Fruit fly (Drosophila melanogaster) whole organism, embryonic: Measurements from ENCODE around the gene sky.
A peak's percentile ranks its signal among the peaks of the same experiment; 100 is the strongest.

Experiments
- Atf3 ChIP-seq: fragments of 200-800 bp; sonication (Bioruptor generic); optimal IDR thresholded peaks from 3 replicates; lab custom pipeline; 2016; ENCODE audit warnings: missing biosample characterization, missing genetic modification characterization
- CG10654 ChIP-seq: fragments of 200-800 bp; sonication (Bioruptor generic); optimal IDR thresholded peaks from 2 replicates; lab custom pipeline; 2016; ENCODE audit warnings: missing biosample characterization, missing genetic modification characterization
- CG11093 ChIP-seq: fragments of 200-800 bp; sonication (Bioruptor generic); IDR thresholded peaks from 3 replicates; pipeline ENCODE4 v1.3.6; 2022; ENCODE audit warnings: missing biosample characterization, missing genetic modification characterization
- CG11723 ChIP-seq: fragments of 200-800 bp; sonication (Bioruptor generic); optimal IDR thresholded peaks from 2 replicates; lab custom pipeline; 2017; ENCODE audit warnings: missing biosample characterization, mild to moderate bottlenecking, missing genetic modification characterization
- CG13424 ChIP-seq: fragments of 200-800 bp; sonication (Bioruptor generic); optimal IDR thresholded peaks from 2 replicates; lab custom pipeline; 2019; ENCODE audit warnings: missing biosample characterization, mild to moderate bottlenecking, missing genetic modification characterization, moderate library complexity
- CG13894 ChIP-seq: fragments of 200-800 bp; sonication (Bioruptor generic); optimal IDR thresholded peaks from 3 replicates; lab custom pipeline; 2018; ENCODE audit warnings: missing biosample characterization, mild to moderate bottlenecking, missing genetic modification characterization, moderate library complexity
- CG16813 ChIP-seq: fragments of 200-800 bp; sonication (Bioruptor generic); IDR thresholded peaks from 3 replicates; pipeline ENCODE4 v1.3.6; 2022; ENCODE audit warnings: missing biosample characterization, missing genetic modification characterization; ENCODE audit not compliant: partially characterized antibody
- CG16815 ChIP-seq: fragments of 200-800 bp; sonication (Bioruptor generic); optimal IDR thresholded peaks from 3 replicates; lab custom pipeline; 2017; ENCODE audit warnings: missing biosample characterization, mild to moderate bottlenecking, missing genetic modification characterization
- CG17568 ChIP-seq: fragments of 200-800 bp; sonication (Bioruptor generic); optimal IDR thresholded peaks from 2 replicates; lab custom pipeline; 2018; ENCODE audit warnings: missing biosample characterization, mild to moderate bottlenecking, missing genetic modification characterization, moderate library complexity
- CG17912 ChIP-seq: fragments of 200-800 bp; sonication (Bioruptor generic); optimal IDR thresholded peaks from 2 replicates; lab custom pipeline; 2018; ENCODE audit warnings: missing biosample characterization, mild to moderate bottlenecking, missing genetic modification characterization
- CG32532 ChIP-seq: fragments of 200-800 bp; sonication (Bioruptor generic); IDR thresholded peaks from 2 replicates; pipeline ENCODE4 v1.3.6; 2022; ENCODE audit warnings: missing biosample characterization, missing genetic modification characterization
- CG33213 ChIP-seq: fragments of 200-800 bp; sonication (Bioruptor generic); optimal IDR thresholded peaks from 3 replicates; lab custom pipeline; 2016; ENCODE audit warnings: missing biosample characterization, missing genetic modification characterization
- CG34376 ChIP-seq: fragments of 200-800 bp; sonication (Bioruptor generic); optimal IDR thresholded peaks from 2 replicates; lab custom pipeline; 2018; ENCODE audit warnings: missing biosample characterization, mild to moderate bottlenecking, missing genetic modification characterization
- CG4617 ChIP-seq: fragments of 200-800 bp; sonication (Bioruptor generic); optimal IDR thresholded peaks from 3 replicates; lab custom pipeline; 2016; ENCODE audit warnings: missing biosample characterization, missing genetic modification characterization, borderline replicate concordance
- CG4730 ChIP-seq: fragments of 200-800 bp; sonication (Bioruptor generic); IDR thresholded peaks from 2 replicates; pipeline ENCODE4 v1.3.6; 2022; ENCODE audit warnings: missing biosample characterization, missing genetic modification characterization
- CG4854 ChIP-seq: fragments of 200-800 bp; sonication (Bioruptor generic); optimal IDR thresholded peaks from 2 replicates; lab custom pipeline; 2016; ENCODE audit warnings: missing biosample characterization, missing genetic modification characterization, inconsistent platforms
- CG6689 ChIP-seq: fragments of 200-800 bp; sonication (Bioruptor generic); IDR thresholded peaks from 2 replicates; pipeline ENCODE4 v1.3.6; 2022; ENCODE audit warnings: missing biosample characterization, missing genetic modification characterization
- CG6791 ChIP-seq: fragments of 200-800 bp; sonication (Bioruptor generic); IDR thresholded peaks from 3 replicates; pipeline ENCODE4 v1.3.6; 2022; ENCODE audit warnings: missing biosample characterization, missing genetic modification characterization; ENCODE audit not compliant: partially characterized antibody
- CG8359 ChIP-seq: fragments of 200-800 bp; sonication (Bioruptor generic); optimal IDR thresholded peaks from 2 replicates; lab custom pipeline; 2017; ENCODE audit warnings: missing biosample characterization, mild to moderate bottlenecking, missing genetic modification characterization, borderline replicate concordance
- CoRest ChIP-seq: fragments of 200-800 bp; sonication (Bioruptor generic); optimal IDR thresholded peaks from 3 replicates; lab custom pipeline; 2018; ENCODE audit warnings: missing biosample characterization, mild to moderate bottlenecking, missing genetic modification characterization, moderate library complexity
- Deaf1 ChIP-seq: fragments of 200-800 bp; optimal IDR thresholded peaks from 3 replicates; lab custom pipeline; 2019; ENCODE audit warnings: missing biosample characterization, mild to moderate bottlenecking, missing genetic modification characterization, moderate library complexity
- Dll ChIP-seq: fragments of 200-800 bp; sonication (Bioruptor generic); IDR thresholded peaks from 4 replicates; pipeline ENCODE4 v1.3.6; 2022; ENCODE audit warnings: missing biosample characterization, missing genetic modification characterization; ENCODE audit not compliant: partially characterized antibody
- ERR ChIP-seq: fragments of 200-800 bp; sonication (Bioruptor generic); optimal IDR thresholded peaks from 2 replicates; lab custom pipeline; 2016; ENCODE audit warnings: missing biosample characterization, missing genetic modification characterization
- HHEX ChIP-seq: fragments of 200-800 bp; sonication (Bioruptor generic); optimal IDR thresholded peaks from 3 replicates; lab custom pipeline; 2017; ENCODE audit warnings: missing biosample characterization, mild to moderate bottlenecking, missing genetic modification characterization, missing genetic modification reagents
- Hmx ChIP-seq: fragments of 200-800 bp; sonication (Bioruptor generic); optimal IDR thresholded peaks from 2 replicates; lab custom pipeline; 2016; ENCODE audit warnings: missing biosample characterization, missing genetic modification characterization
- Hr39 ChIP-seq: fragments of >200 bp; optimal IDR thresholded peaks from 2 replicates; lab custom pipeline; 2017
- Hsf ChIP-seq: fragments of 200-800 bp; sonication (Bioruptor generic); optimal IDR thresholded peaks from 3 replicates; lab custom pipeline; 2016; ENCODE audit warnings: missing biosample characterization, missing genetic modification characterization
- Lpt ChIP-seq: fragments of >200 bp; optimal IDR thresholded peaks from 2 replicates; lab custom pipeline; 2018; ENCODE audit warnings: missing biosample characterization, missing genetic modification characterization
- Myb ChIP-seq: fragments of 200-800 bp; sonication (Bioruptor generic); optimal IDR thresholded peaks from 2 replicates; lab custom pipeline; 2016; ENCODE audit warnings: missing biosample characterization, missing genetic modification characterization
- Nf-YA ChIP-seq: fragments of 200-800 bp; sonication (Bioruptor generic); IDR thresholded peaks from 2 replicates; pipeline ENCODE4 v1.3.6; 2022; ENCODE audit warnings: missing biosample characterization, missing genetic modification characterization
- Nf-YC ChIP-seq: fragments of 200-800 bp; optimal IDR thresholded peaks from 3 replicates; lab custom pipeline; 2019; ENCODE audit warnings: missing biosample characterization, mild to moderate bottlenecking, missing genetic modification characterization, moderate library complexity
- Optix ChIP-seq: fragments of 200-800 bp; sonication (Bioruptor generic); IDR thresholded peaks from 3 replicates; pipeline ENCODE4 v1.3.6; 2022; ENCODE audit warnings: missing biosample characterization, missing genetic modification characterization
- Scr ChIP-seq: fragments of 200-800 bp; sonication (Bioruptor generic); IDR thresholded peaks from 2 replicates; pipeline ENCODE4 v1.3.6; 2022; ENCODE audit warnings: missing biosample characterization, missing genetic modification characterization; ENCODE audit not compliant: partially characterized antibody
- Spps ChIP-seq: fragments of 200-800 bp; sonication (Bioruptor generic); optimal IDR thresholded peaks from 2 replicates; lab custom pipeline; 2018; ENCODE audit warnings: missing biosample characterization, mild to moderate bottlenecking, missing genetic modification characterization
- Usf ChIP-seq: fragments of 200-800 bp; sonication (Bioruptor generic); optimal IDR thresholded peaks from 2 replicates; lab custom pipeline; 2017; ENCODE audit warnings: missing genotype, missing biosample characterization, missing genetic modification characterization
- YL-1 ChIP-seq: fragments of 200-800 bp; sonication (Bioruptor generic); optimal IDR thresholded peaks from 3 replicates; lab custom pipeline; 2017; ENCODE audit warnings: missing biosample characterization, mild to moderate bottlenecking, missing genetic modification characterization
- az2 ChIP-seq: fragments of 200-800 bp; sonication (Bioruptor generic); optimal IDR thresholded peaks from 3 replicates; lab custom pipeline; 2016; ENCODE audit warnings: missing biosample characterization, missing genetic modification characterization
- cad ChIP-seq: fragments of >200 bp; optimal IDR thresholded peaks from 2 replicates; lab custom pipeline; 2017; ENCODE audit warnings: missing biosample characterization, missing genetic modification characterization
- crol ChIP-seq: fragments of 200-800 bp; sonication (Bioruptor generic); IDR thresholded peaks from 2 replicates; pipeline ENCODE4 v1.3.6; 2022; ENCODE audit warnings: missing biosample characterization, missing genetic modification characterization
- fd96Cb ChIP-seq: fragments of 200-800 bp; sonication (Bioruptor generic); optimal IDR thresholded peaks from 2 replicates; lab custom pipeline; 2018; ENCODE audit warnings: missing biosample characterization, mild to moderate bottlenecking, missing genetic modification characterization, moderate library complexity
- fru ChIP-seq: fragments of >200 bp; optimal IDR thresholded peaks from 2 replicates; lab custom pipeline; 2017
- insv ChIP-seq, 2 experiments: fragments of 200-800 bp; sonication (Bioruptor generic); optimal IDR thresholded peaks; 3 replicates each; lab custom pipeline; 2016 to 2018; ENCODE audit warnings: missing biosample characterization in 2 of 2, missing genetic modification characterization in 2 of 2
- kay ChIP-seq: fragments of 200-800 bp; sonication (Bioruptor generic); optimal IDR thresholded peaks from 2 replicates; lab custom pipeline; 2016; ENCODE audit warnings: missing biosample characterization, missing genetic modification characterization
- lola ChIP-seq, 3 experiments: fragments of >200 bp in 2 of 3; fragments of 200-800 bp in 1 of 3; sonication (Bioruptor generic) in 1 of 3; optimal IDR thresholded peaks; 2 replicates each; lab custom pipeline; 2017 to 2019; ENCODE audit warnings: missing biosample characterization in 3 of 3, missing genetic modification characterization in 3 of 3, mild to moderate bottlenecking in 1 of 3, moderate library complexity in 1 of 3
- mam ChIP-seq: fragments of 200-800 bp; sonication (Bioruptor generic); optimal IDR thresholded peaks from 3 replicates; lab custom pipeline; 2016; ENCODE audit warnings: missing biosample characterization, missing genetic modification characterization
- shn ChIP-seq: fragments of 200-800 bp; sonication (Bioruptor generic); optimal IDR thresholded peaks from 3 replicates; lab custom pipeline; 2016; ENCODE audit warnings: missing biosample characterization, missing genetic modification characterization
- sima ChIP-seq: fragments of 200-800 bp; sonication (Bioruptor generic); optimal IDR thresholded peaks from 2 replicates; lab custom pipeline; 2016; ENCODE audit warnings: missing biosample characterization, missing genetic modification characterization
- sr ChIP-seq: fragments of 200-800 bp; sonication (Bioruptor generic); IDR thresholded peaks from 3 replicates; pipeline ENCODE4 v1.3.6; 2022; ENCODE audit warnings: missing biosample characterization, missing genetic modification characterization
- tup ChIP-seq: fragments of 200-800 bp; sonication (Bioruptor generic); optimal IDR thresholded peaks from 2 replicates; lab custom pipeline; 2016; ENCODE audit warnings: missing biosample characterization, mild to moderate bottlenecking, missing genetic modification characterization, moderate library complexity
- twi ChIP-seq: fragments of 200-800 bp; optimal IDR thresholded peaks from 2 replicates; lab custom pipeline; 2019; ENCODE audit warnings: missing biosample characterization, mild to moderate bottlenecking, missing genetic modification characterization, moderate library complexity
- wor ChIP-seq: fragments of 200-800 bp; sonication (Bioruptor generic); IDR thresholded peaks from 2 replicates; pipeline ENCODE4 v1.3.6; 2022; ENCODE audit warnings: missing biosample characterization, missing genetic modification characterization
- zf30C ChIP-seq: fragments of 200-800 bp; sonication (Bioruptor generic); optimal IDR thresholded peaks from 3 replicates; lab custom pipeline; 2018; ENCODE audit warnings: missing biosample characterization, mild to moderate bottlenecking, missing genetic modification characterization

sky gene

DNA sequence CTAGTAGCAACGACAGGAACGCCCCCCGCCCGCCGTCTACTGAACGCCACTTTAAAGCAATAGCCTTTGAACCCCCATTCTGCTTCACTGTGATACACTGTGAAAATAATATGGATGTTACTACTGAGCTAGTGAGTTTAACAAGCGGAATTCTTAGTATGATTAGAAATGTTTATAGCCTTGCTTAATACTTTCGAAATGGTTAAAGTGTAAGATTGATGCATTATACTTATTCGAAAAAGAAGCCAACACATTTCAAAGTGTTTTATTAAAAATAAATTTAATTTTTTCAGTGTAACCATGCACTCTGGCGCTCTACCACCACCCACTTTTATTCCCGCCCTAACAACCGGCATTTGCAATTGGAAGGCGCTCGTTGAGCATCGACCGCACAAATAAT, 25.6 kb upstream of the sky start (continued):
- TF ChIP-seq CG6791 (GFP tag; lab: Robert Waterston, UW) (no peak), sr (GFP tag; lab: Robert Waterston, UW) (no peak), fru (lab: Kevin White, UChicago) (no peak), cad (GFP tag; lab: Kevin White, UChicago) (no peak), kay (GFP tag; lab: Kevin White, UChicago) (no peak), insv (GFP tag; optimal IDR thresholded peaks at IDR 0.05; lab: Kevin White, UChicago) (no peak), Nf-YC (tag; lab: Kevin White, UChicago) (no peak), HHEX (GFP tag; lab: Kevin White, UChicago) (no peak), ERR (no peak), CG34376 (no peak), Usf (GFP tag; lab: Kevin White, UChicago) (no peak), CG32532 (GFP tag; lab: Robert Waterston, UW) (no peak), wor (0 out of 2 replicates have a peak, but pooled peaks have one; percentile 17), CG17568 (no peak), CG16813 (no peak), sima (GFP tag; lab: Kevin White, UChicago) (no peak), zf30C (GFP tag; lab: Kevin White, UChicago) (peak; percentile 15), Hmx (GFP tag; lab: Kevin White, UChicago) (no peak), CG16815 (GFP tag; lab: Kevin White, UChicago) (no peak), twi (tag; lab: Kevin White, UChicago) (no peak), CG17912 (GFP tag; lab: Kevin White, UChicago) (no peak), CG6689 (GFP tag; lab: Robert Waterston, UW) (peak; percentile 50), lola (GFP tag; optimal IDR thresholded peaks at IDR 0.05; lab: Kevin White, UChicago) (peak in 1 of 3 experiments; percentile 43), Spps (tag; lab: Kevin White, UChicago) (peak; percentile 9), crol (GFP tag; lab: Robert Waterston, UW) (no peak), Lpt (no peak), shn (no peak), az2 (GFP tag; lab: Kevin White, UChicago) (peak; percentile 35), Hsf (GFP tag; lab: Kevin White, UChicago) (peak; percentile 5), CG11093 (GFP tag; lab: Robert Waterston, UW) (no peak), mam (GFP tag; lab: Kevin White, UChicago) (no peak), CG4617 (GFP tag; lab: Kevin White, UChicago) (no peak), CoRest (tag; lab: Kevin White, UChicago) (peak; percentile 42), CG4854 (GFP tag; lab: Kevin White, UChicago) (no peak), Scr (no peak), Deaf1 (no peak), CG33213 (GFP tag; lab: Kevin White, UChicago) (no peak), Myb (GFP tag; lab: Kevin White, UChicago) (no peak), Hr39 (lab: Kevin White, UChicago) (no peak), tup (GFP tag; lab: Kevin White, UChicago) (no peak), Optix (GFP tag; lab: Robert Waterston, UW) (no peak), Atf3 (GFP tag; lab: Kevin White, UChicago) (no peak), CG13894 (tag; lab: Kevin White, UChicago) (no peak), YL-1 (GFP tag; lab: Kevin White, UChicago) (no peak), Nf-YA (no peak), fd96Cb (tag; lab: Kevin White, UChicago) (peak; percentile 54), CG4730 (GFP tag; lab: Robert Waterston, UW) (no peak), CG13424 (peak; percentile 48), CG8359 (GFP tag; lab: Kevin White, UChicago) (peak; percentile 16), Dll (GFP tag; lab: Robert Waterston, UW) (no peak), CG10654 (GFP tag; lab: Kevin White, UChicago) (peak; percentile 12), CG11723 (GFP tag; lab: Kevin White, UChicago) (no peak)
